Fruit fly (Drosophila melanogaster) whole organism: ENCODE measurements around the gene Lsp1gamma.

ENCODE experiments used
- CG8478 ChIP-seq: fragments of >200 bp; optimal IDR thresholded peaks from 2 replicates; lab custom pipeline; 2018; ENCODE audit warnings: inconsistent platforms
- usp ChIP-seq: fragments of >200 bp; optimal IDR thresholded peaks from 2 replicates; lab custom pipeline; 2017; ENCODE audit warnings: missing biosample characterization, missing genetic modification characterization, mixed read lengths

DNA sequence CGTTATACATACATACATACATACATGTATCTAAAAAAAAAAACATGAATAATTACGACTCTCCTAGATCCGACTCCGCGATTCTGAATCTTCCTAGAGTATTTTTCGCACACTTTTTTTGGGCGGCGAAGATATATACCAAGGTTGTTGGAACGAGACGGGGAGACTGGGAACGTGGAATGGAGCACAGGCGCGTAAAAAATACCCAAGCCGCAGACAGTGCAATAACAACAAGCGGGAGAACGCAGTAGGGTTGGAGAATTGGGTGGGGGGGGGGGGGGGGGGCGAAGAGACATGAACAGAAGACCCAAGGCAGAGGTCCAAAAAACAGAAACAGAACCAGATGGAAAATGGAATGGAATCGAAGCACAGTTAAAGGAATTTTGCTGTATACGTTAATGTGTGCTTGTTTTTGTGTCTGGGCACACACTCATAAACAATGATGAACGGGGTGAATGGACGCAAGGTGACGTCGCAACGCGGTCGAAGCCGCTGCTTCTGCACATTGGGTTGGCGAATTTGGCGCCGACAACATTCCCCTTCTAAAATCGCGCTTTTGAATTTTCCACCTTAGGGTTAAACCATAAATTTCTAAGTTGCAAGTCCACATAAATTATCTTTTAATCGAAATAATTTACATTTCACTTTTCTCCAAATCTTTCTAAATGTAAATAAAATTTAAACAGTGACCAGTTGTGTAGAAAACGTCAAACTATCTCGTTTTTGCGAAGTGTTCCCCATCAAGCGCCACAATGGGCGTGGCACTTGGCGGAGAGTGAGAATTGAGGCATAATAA is 7.3 kb downstream of the Lsp1gamma start:
- TF ChIP-seq CG8478 (no peak), usp (GFP tag; lab: Kevin White, UChicago) (no peak)
